Worm (Caenorhabditis elegans) whole organism, young adult: Measurements from ENCODE around the gene C14F11.7.
A peak's percentile ranks its signal among the peaks of the same experiment; 100 is the strongest.

ENCODE experiments used
- F22D6.2 ChIP-seq: sonication (generic microtip); optimal IDR thresholded peaks from 2 replicates; lab custom pipeline; 2016; ENCODE audit warnings: mild to moderate bottlenecking, missing genetic modification characterization, missing compliant biosample characterization
- T26A5.8 ChIP-seq: sonication (generic microtip); optimal IDR thresholded peaks from 2 replicates; lab custom pipeline; 2016; ENCODE audit warnings: missing genetic modification characterization, missing compliant biosample characterization
- Y79H2A.3 ChIP-seq: fragments of 200-800 bp; sonication (Bioruptor generic); conservative IDR thresholded peaks from 2 replicates; pipeline ENCODE4 v1.3.6; 2022; ENCODE audit warnings: missing genetic modification reagents, missing genetic modification characterization, missing compliant biosample characterization
- hlh-26 ChIP-seq: fragments of 200-800 bp; sonication (Bioruptor generic); conservative IDR thresholded peaks from 2 replicates; pipeline ENCODE4 v1.3.6; 2022; ENCODE audit warnings: missing genetic modification reagents, missing genetic modification characterization, missing compliant biosample characterization
- let-526 ChIP-seq: fragments of 200-800 bp; sonication (Bioruptor generic); IDR thresholded peaks from 2 replicates; pipeline ENCODE4 v1.3.6; 2022; ENCODE audit warnings: missing genetic modification reagents, missing genetic modification characterization, missing compliant biosample characterization
- lin-40 ChIP-seq: sonication (generic microtip); optimal IDR thresholded peaks from 2 replicates; lab custom pipeline; 2016; ENCODE audit warnings: missing genetic modification characterization, mild to moderate bottlenecking, missing compliant biosample characterization, missing genotype, missing genetic modification reagents
- snpc-4 ChIP-seq, 5 experiments: fragments of 150-350 bp in 1 of 5; sonication (generic microtip) in 4 of 5; optimal IDR thresholded peaks; 2 replicates each; lab custom pipeline; 2014 to 2018; ENCODE audit warnings: missing genetic modification characterization in 5 of 5, missing biosample characterization in 3 of 5, antibody characterized with exemption in 2 of 5, mild to moderate bottlenecking in 2 of 5, missing compliant biosample characterization in 2 of 5, missing genotype in 2 of 5, moderate library complexity in 2 of 5, missing genetic modification reagents in 1 of 5

- TF ChIP-seq F22D6.2 (no peak), hlh-26 (GFP tag; lab: Robert Waterston, UW) (no peak), lin-40 (tag; lab: Kevin White, UChicago) (no peak), Y79H2A.3 (GFP tag; lab: Robert Waterston, UW) (no peak), snpc-4 (GFP tag; optimal IDR thresholded peaks at IDR 0.05; lab: Kevin White, UChicago) (no peak), snpc-4 (tag; optimal IDR thresholded peaks at IDR 0.05; lab: Kevin White, UChicago) (peak in 1 of 4 experiments; percentile 17), let-526 (GFP tag; lab: Robert Waterston, UW) (no peak), T26A5.8 (tag; lab: Kevin White, UChicago) (no peak)
These were observed 45.2 kb upstream of the C14F11.7 start for ce11 chrX:6253566-6253898.
